Fruit fly (Drosophila melanogaster): ENCODE results near the gene PIG-H.

PIG-H gene

dm6 chr3R:8032923-8033478, 33.4 kb downstream of the PIG-H start, which contains the start of the genes CG11035 and unc-45 (continued):
- peak; percentile 51 for TF ChIP-seq CG10147 (GFP tag; optimal IDR thresholded peaks at IDR 0.05)
- peak; percentile 37 for TF ChIP-seq CG13296 (GFP tag; optimal IDR thresholded peaks at IDR 0.05)
- peak; percentile 33 for TF ChIP-seq CG4424 (GFP tag; optimal IDR thresholded peaks at IDR 0.05)
- TF ChIP-seq usp (GFP tag; optimal IDR thresholded peaks at IDR 0.05) = no peak
- no peak for TF ChIP-seq Drgx (GFP tag; IDR thresholded peaks at IDR 0.05)
- no peak for TF ChIP-seq sqz (GFP tag; optimal IDR thresholded peaks at IDR 0.05)
- peak; percentile 86 to 99 for TF ChIP-seq crp (GFP tag; optimal IDR thresholded peaks at IDR 0.05)
- TF ChIP-seq CG10274 (GFP tag; optimal IDR thresholded peaks at IDR 0.05) = no peak
- TF ChIP-seq Adf1 (GFP tag; IDR thresholded peaks at IDR 0.05) = no peak
- peak; percentile 25 for TF ChIP-seq bcd (GFP tag; optimal IDR thresholded peaks at IDR 0.05)
- peak; percentile 39 for TF ChIP-seq twi (tag; optimal IDR thresholded peaks at IDR 0.05)
- TF ChIP-seq fd102C (GFP tag; optimal IDR thresholded peaks at IDR 0.05) = no peak
- TF ChIP-seq CG17186 (GFP tag; optimal IDR thresholded peaks at IDR 0.05) = no peak
- TF ChIP-seq Hand (GFP tag; optimal IDR thresholded peaks at IDR 0.05) = no peak
- TF ChIP-seq eve (GFP tag; optimal IDR thresholded peaks at IDR 0.05) = no peak
- no peak for TF ChIP-seq CG11723 (GFP tag; optimal IDR thresholded peaks at IDR 0.05)
- peak; percentile 31 for TF ChIP-seq tin (GFP tag; optimal IDR thresholded peaks at IDR 0.05)
- TF ChIP-seq so (GFP tag; IDR thresholded peaks at IDR 0.05) = no peak
- TF ChIP-seq Eip74EF (GFP tag; optimal IDR thresholded peaks at IDR 0.05) = no peak
- no peak for TF ChIP-seq wdn (GFP tag; IDR thresholded peaks at IDR 0.05)
- peak; percentile 37 to 96 for TF ChIP-seq Pdp1 (GFP tag; optimal IDR thresholded peaks at IDR 0.05)
- no peak for TF ChIP-seq repo (GFP tag; optimal IDR thresholded peaks at IDR 0.05)
- no peak for TF ChIP-seq CrebB (tag; optimal IDR thresholded peaks at IDR 0.05)
- TF ChIP-seq Dbx (GFP tag; IDR thresholded peaks at IDR 0.05) = peak; percentile 41; the same call in 1 of the 3 replicates
- TF ChIP-seq Bdp1 (GFP tag; optimal IDR thresholded peaks at IDR 0.05) = no peak
- peak; percentile 63 for TF ChIP-seq MBD-R2 (GFP tag; IDR thresholded peaks at IDR 0.05)
- no peak for TF ChIP-seq her (GFP tag; optimal IDR thresholded peaks at IDR 0.05)
- peak; percentile 19 for TF ChIP-seq CG3995 (GFP tag; optimal IDR thresholded peaks at IDR 0.05)
- peak; percentile 64 for TF ChIP-seq bbx (GFP tag; IDR thresholded peaks at IDR 0.05; ENCODE audit: partially characterized antibody)
- no peak for TF ChIP-seq CG11456 (GFP tag; IDR thresholded peaks at IDR 0.05)
- no peak for TF ChIP-seq salm (tag; optimal IDR thresholded peaks at IDR 0.05)
- no peak for TF ChIP-seq CG17359 (tag; optimal IDR thresholded peaks at IDR 0.05)
- no peak for TF ChIP-seq Sox102F (GFP tag; optimal IDR thresholded peaks at IDR 0.05)
- TF ChIP-seq CG8281 (tag; optimal IDR thresholded peaks at IDR 0.05) = no peak
- no peak for TF ChIP-seq grn (GFP tag; optimal IDR thresholded peaks at IDR 0.05)
- TF ChIP-seq CG3847 (GFP tag; IDR thresholded peaks at IDR 0.05) = no peak
- TF ChIP-seq Elba2 (GFP tag; optimal IDR thresholded peaks at IDR 0.05) = no peak
- no peak for TF ChIP-seq CG7271 (tag; optimal IDR thresholded peaks at IDR 0.05)
- peak; percentile 51 for TF ChIP-seq Sin3A (optimal IDR thresholded peaks at IDR 0.05)
- TF ChIP-seq Sox100B (GFP tag; optimal IDR thresholded peaks at IDR 0.05) = peak; percentile 49
- TF ChIP-seq Hmr (GFP tag; optimal IDR thresholded peaks at IDR 0.05) = no peak
- no peak; the same call in 2 of the 3 replicates for TF ChIP-seq hb (GFP tag; IDR thresholded peaks at IDR 0.05; ENCODE audit: partially characterized antibody)
- no peak for TF ChIP-seq C15 (GFP tag; IDR thresholded peaks at IDR 0.05)
- TF ChIP-seq CG18476 (GFP tag; optimal IDR thresholded peaks at IDR 0.05) = peak; percentile 15
- no peak for TF ChIP-seq CG4707 (GFP tag; optimal IDR thresholded peaks at IDR 0.05)
- peak; percentile 64 for TF ChIP-seq CG2712 (tag; optimal IDR thresholded peaks at IDR 0.05)
- TF ChIP-seq CG6683 (GFP tag; optimal IDR thresholded peaks at IDR 0.05) = no peak
- no peak for TF ChIP-seq tup (GFP tag; optimal IDR thresholded peaks at IDR 0.05)
- no peak for TF ChIP-seq z (GFP tag; IDR thresholded peaks at IDR 0.05)
- TF ChIP-seq CG15696 (tag; optimal IDR thresholded peaks at IDR 0.05) = peak; percentile 36

Measured in whole organism, embryonic.